Worm (Caenorhabditis elegans) whole organism, early embryonic: ENCODE data around the gene T06E4.7.
A peak's percentile ranks its signal among the peaks of the same experiment; 100 is the strongest.

Experiments
- B0310.2 ChIP-seq: sonication (generic microtip); optimal IDR thresholded peaks from 2 replicates; lab custom pipeline; 2016; ENCODE audit warnings: mild to moderate bottlenecking, missing genetic modification characterization, missing compliant biosample characterization
- F13C5.2 ChIP-seq: sonication (generic microtip); optimal IDR thresholded peaks from 2 replicates; lab custom pipeline; 2017; ENCODE audit warnings: mild to moderate bottlenecking, missing genetic modification characterization, inconsistent platforms, missing compliant biosample characterization
- aly-1 ChIP-seq: sonication (generic microtip); optimal IDR thresholded peaks from 2 replicates; lab custom pipeline; 2016; ENCODE audit warnings: missing genetic modification characterization, missing compliant biosample characterization
- ama-1 ChIP-seq: fragments of 150-350 bp; optimal IDR thresholded peaks from 2 replicates; lab custom pipeline; 2014
- ceh-13 ChIP-seq: fragments of 200-800 bp; sonication (Bioruptor generic); optimal IDR thresholded peaks from 2 replicates; lab custom pipeline; 2018; ENCODE audit warnings: mild to moderate bottlenecking, missing genetic modification characterization, missing compliant biosample characterization
- ceh-36 ChIP-seq: sonication (generic microtip); optimal IDR thresholded peaks from 2 replicates; lab custom pipeline; 2016; ENCODE audit warnings: missing genetic modification characterization, inconsistent platforms, missing compliant biosample characterization
- ets-7 ChIP-seq: sonication (generic microtip); optimal IDR thresholded peaks from 2 replicates; lab custom pipeline; 2016; ENCODE audit warnings: missing genotype, missing genetic modification characterization, missing compliant biosample characterization
- flt-1 ChIP-seq: fragments of 200-800 bp; sonication (Bioruptor generic); IDR thresholded peaks from 2 replicates; pipeline ENCODE4 v1.3.6; 2022; ENCODE audit warnings: missing genetic modification characterization, missing compliant biosample characterization
- hmbx-1 ChIP-seq: sonication (generic microtip); optimal IDR thresholded peaks from 2 replicates; lab custom pipeline; 2016; ENCODE audit warnings: mild to moderate bottlenecking, missing genetic modification characterization, missing compliant biosample characterization
- hmg-4 ChIP-seq: fragments of 200-800 bp; sonication (Bioruptor generic); optimal IDR thresholded peaks from 2 replicates; lab custom pipeline; 2018; ENCODE audit warnings: mild to moderate bottlenecking, missing genetic modification characterization, missing compliant biosample characterization
- hnd-1 ChIP-seq: sonication (generic microtip); optimal IDR thresholded peaks from 2 replicates; lab custom pipeline; 2016; ENCODE audit warnings: missing genetic modification characterization, missing compliant biosample characterization
- pes-1 ChIP-seq: fragments of 200-800 bp; sonication (Bioruptor generic); IDR thresholded peaks from 2 replicates; pipeline ENCODE4 v1.3.6; 2022; ENCODE audit warnings: missing genetic modification reagents, missing genetic modification characterization, missing compliant biosample characterization
- scrt-1 ChIP-seq: fragments of 200-800 bp; sonication (Bioruptor generic); IDR thresholded peaks from 2 replicates; pipeline ENCODE4 v1.3.6; 2022; ENCODE audit warnings: missing genetic modification characterization, missing compliant biosample characterization
- sea-1 ChIP-seq: fragments of 200-800 bp; sonication (Bioruptor generic); conservative IDR thresholded peaks from 2 replicates; pipeline ENCODE4 v1.3.6; 2022; ENCODE audit warnings: missing genetic modification characterization, missing compliant biosample characterization
- tbx-11 ChIP-seq: fragments of 200-800 bp; sonication (Bioruptor generic); IDR thresholded peaks from 2 replicates; pipeline ENCODE4 v1.3.6; 2022; ENCODE audit warnings: missing genetic modification characterization, missing compliant biosample characterization
- tbx-37 ChIP-seq: fragments of 200-800 bp; sonication (Bioruptor generic); conservative IDR thresholded peaks from 2 replicates; pipeline ENCODE4 v1.3.6; 2022; ENCODE audit warnings: missing genetic modification reagents, missing genetic modification characterization, missing compliant biosample characterization
- tra-4 ChIP-seq: sonication (generic microtip); optimal IDR thresholded peaks from 2 replicates; lab custom pipeline; 2017; ENCODE audit warnings: missing genetic modification characterization, missing compliant biosample characterization

The T06E4.7 gene

DNA sequence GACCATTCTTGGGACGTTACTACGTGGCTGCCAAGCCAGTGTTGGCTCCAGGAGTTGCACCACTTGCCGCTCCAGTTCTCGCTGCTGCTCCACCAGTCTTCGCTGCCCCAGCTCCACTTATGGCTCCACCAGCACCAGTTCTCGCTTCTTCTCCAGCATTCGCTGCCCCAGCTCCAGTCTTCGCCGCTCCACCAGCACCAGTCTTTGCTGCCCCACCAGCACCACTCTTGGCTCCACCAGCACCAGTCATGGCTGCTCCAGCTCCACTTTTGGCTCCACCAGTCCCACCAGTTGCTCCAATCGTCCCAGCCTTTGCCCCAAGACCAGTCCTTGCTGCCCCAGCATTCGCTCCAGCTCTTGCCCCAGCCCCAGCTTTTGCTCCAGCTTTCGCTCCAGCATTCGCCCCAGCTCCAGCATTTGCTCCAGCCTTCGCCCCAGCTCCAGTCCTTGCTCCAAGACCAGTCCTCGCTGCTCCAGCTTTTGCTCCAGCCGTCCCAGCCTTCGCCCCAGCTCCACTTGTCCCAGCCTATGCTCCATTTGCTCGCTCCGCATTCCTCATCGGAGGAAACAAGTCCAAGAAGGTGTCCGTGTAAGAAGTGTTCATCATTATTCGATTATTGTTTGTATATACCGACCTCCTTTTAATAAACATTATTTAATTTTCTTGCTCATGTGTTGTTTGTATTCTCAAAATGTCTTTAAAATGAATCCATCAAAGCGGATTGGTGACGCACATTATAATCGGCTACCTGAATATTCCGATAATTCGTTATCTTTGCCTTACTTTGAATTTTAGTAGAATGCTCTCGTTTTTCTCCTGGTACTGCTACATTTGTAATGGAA is at the start of gene T06E4.7:
TSS of gene T06E4.7 (plus strand) at position 793 of the 843 bp plus-strand sequence.
- TF ChIP-seq pes-1 (no peak), tbx-11 (no peak), ceh-13 (GFP tag; lab: Kevin White, UChicago) (no peak), hmbx-1 (tag; lab: Kevin White, UChicago) (no peak), aly-1 (tag; lab: Kevin White, UChicago) (no peak), sea-1 (GFP tag; lab: Robert Waterston, UW) (no peak), B0310.2 (tag; lab: Kevin White, UChicago) (no peak)

DNA sequence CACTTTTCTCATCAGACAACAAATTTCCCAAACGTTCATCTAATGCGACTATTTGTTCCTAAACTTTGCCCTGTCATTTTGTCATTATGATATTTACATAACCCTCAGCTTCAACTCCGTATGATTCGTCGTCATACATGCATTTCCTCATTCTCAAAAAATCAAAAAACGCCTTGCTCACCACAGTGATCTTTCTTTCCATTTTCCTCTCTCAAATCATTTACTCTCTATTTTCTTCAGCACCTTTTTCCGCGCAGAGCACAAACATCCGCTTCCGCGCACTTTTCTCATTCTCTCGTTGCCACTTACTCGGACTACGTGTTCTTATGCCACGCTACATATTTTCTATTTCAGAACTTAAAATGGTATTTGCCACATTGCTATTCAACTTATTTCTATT is 49.2 kb upstream of the T06E4.7 start, which contains the start of gene F25B3.2:
TSS of gene F25B3.2 (plus strand) at position 301 of the 400 bp plus-strand sequence.
- no peak for TF ChIP-seq hnd-1 (tag; lab: Kevin White, UChicago)
- no peak for TF ChIP-seq F13C5.2 (tag; lab: Kevin White, UChicago)
- no peak for TF ChIP-seq ceh-13 (GFP tag; lab: Kevin White, UChicago)
- no peak for TF ChIP-seq tbx-11
- TF ChIP-seq hmg-4: no peak
- TF ChIP-seq hmbx-1 (tag; lab: Kevin White, UChicago): no peak
- no peak for TF ChIP-seq ama-1
- TF ChIP-seq scrt-1 (GFP tag; lab: Robert Waterston, UW): no peak
- no peak for TF ChIP-seq B0310.2 (tag; lab: Kevin White, UChicago)
- TF ChIP-seq aly-1 (tag; lab: Kevin White, UChicago): no peak
- no peak for TF ChIP-seq tbx-37 (GFP tag; lab: Robert Waterston, UW)

DNA sequence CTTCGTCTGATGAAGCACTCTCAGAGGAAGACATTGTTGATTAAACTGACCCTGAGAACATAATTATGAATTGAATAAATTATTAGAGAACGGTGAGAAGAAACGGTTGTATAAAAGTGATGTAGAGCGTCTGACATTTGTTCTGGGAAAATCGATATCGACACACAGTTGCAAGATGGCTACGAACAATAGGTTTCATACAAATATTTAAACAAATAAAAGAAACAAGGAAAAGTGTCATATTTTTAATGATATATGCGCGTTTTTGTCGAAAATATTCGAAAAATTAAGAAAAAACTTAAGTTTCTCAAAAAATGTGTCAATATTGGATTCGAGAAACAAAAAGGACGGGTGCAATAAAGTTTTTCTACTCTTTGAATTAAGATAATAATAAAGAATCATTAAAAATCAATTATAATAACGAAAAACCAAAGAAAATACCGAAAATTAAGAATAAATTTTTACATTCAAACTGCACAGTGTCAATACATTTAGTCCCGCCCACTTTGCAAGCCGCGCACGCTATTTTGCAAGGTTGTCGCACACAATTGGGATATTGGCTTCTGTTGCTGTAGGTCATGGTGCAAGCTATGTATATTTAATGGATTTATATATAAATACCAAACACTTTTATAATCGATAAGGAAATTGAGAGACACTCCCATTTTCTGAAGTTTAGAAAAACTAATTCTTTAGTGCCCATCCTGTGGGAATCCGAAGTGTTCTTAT is 43.4 kb upstream of the T06E4.7 start, which contains the start of gene rtfo-1:
TSS of gene rtfo-1 (minus strand) at position 51 of the 729 bp plus-strand sequence.
- TF ChIP-seq F13C5.2 (tag; lab: Kevin White, UChicago) (peak; percentile 79), tra-4 (no peak), scrt-1 (GFP tag; lab: Robert Waterston, UW) (peak; percentile 41; the same call in 1 of the 2 replicates), aly-1 (tag; lab: Kevin White, UChicago) (no peak), tbx-37 (GFP tag; lab: Robert Waterston, UW) (peak; percentile 62), B0310.2 (tag; lab: Kevin White, UChicago) (no peak), sea-1 (GFP tag; lab: Robert Waterston, UW) (no peak), ama-1 (no peak), hmg-4 (no peak), flt-1 (GFP tag; lab: Robert Waterston, UW) (peak; percentile 50; the same call in 1 of the 2 replicates), tbx-11 (peak; percentile 14; the same call in 1 of the 2 replicates), hmbx-1 (tag; lab: Kevin White, UChicago) (no peak), ceh-36 (tag; lab: Kevin White, UChicago) (peak; percentile 39), ceh-13 (GFP tag; lab: Kevin White, UChicago) (peak; percentile 42), hnd-1 (tag; lab: Kevin White, UChicago) (peak; percentile 6), pes-1 (no peak; the same call in 1 of the 2 replicates), ets-7 (no peak)

DNA sequence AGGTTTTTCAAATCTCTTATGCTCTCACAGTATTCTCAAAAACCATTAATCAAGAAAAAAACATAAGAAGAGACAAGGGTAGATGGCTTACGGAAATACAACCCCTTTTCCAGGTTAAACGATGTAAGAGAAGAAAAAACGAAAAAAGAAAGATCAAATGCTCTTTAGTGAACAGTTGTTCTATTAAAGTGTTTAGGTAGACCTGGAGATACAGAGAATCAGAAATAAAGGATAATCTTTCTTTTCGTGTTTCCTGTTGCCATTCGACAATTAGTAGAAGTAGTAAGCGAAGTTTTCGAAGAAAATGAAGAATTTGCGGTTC is 42.9 kb upstream of the T06E4.7 start, which contains the start of gene K09G1.1:
TSS of gene K09G1.1 (plus strand) at position 223 of the 322 bp plus-strand sequence.
- TF ChIP-seq flt-1 (GFP tag; lab: Robert Waterston, UW) (no peak), aly-1 (tag; lab: Kevin White, UChicago) (no peak), scrt-1 (GFP tag; lab: Robert Waterston, UW) (no peak), F13C5.2 (tag; lab: Kevin White, UChicago) (no peak), ceh-36 (tag; lab: Kevin White, UChicago) (no peak), B0310.2 (tag; lab: Kevin White, UChicago) (no peak), pes-1 (no peak), ets-7 (no peak), tbx-37 (GFP tag; lab: Robert Waterston, UW) (no peak), ceh-13 (GFP tag; lab: Kevin White, UChicago) (no peak), tra-4 (no peak), ama-1 (no peak), hnd-1 (tag; lab: Kevin White, UChicago) (no peak), hmbx-1 (tag; lab: Kevin White, UChicago) (no peak), tbx-11 (no peak), sea-1 (GFP tag; lab: Robert Waterston, UW) (no peak)

DNA sequence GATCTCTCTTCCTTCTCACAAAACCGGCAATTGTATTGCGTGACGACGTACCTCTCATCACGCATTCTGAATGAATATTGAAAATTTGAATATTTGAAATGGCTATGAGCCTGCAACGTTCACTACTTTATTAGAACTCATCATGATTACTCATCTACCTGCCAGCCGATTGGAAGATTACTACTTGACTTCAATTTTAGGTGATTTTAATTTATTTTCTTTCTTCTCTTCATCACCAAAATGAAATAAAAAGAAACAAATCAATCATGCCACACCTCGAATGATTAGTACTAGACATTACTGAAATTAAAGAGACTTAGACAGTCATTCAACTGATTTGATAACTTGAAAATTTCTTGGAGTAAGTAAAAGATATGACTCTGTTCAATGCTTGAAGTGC is 41.9 kb upstream of the T06E4.7 start:
- TF ChIP-seq ama-1: no peak
- TF ChIP-seq pes-1: no peak
- no peak for TF ChIP-seq ets-7
- no peak for TF ChIP-seq ceh-13 (GFP tag; lab: Kevin White, UChicago)
- no peak for TF ChIP-seq B0310.2 (tag; lab: Kevin White, UChicago)
- TF ChIP-seq tra-4: no peak
- no peak for TF ChIP-seq tbx-37 (GFP tag; lab: Robert Waterston, UW)
- no peak for TF ChIP-seq aly-1 (tag; lab: Kevin White, UChicago)
- no peak for TF ChIP-seq sea-1 (GFP tag; lab: Robert Waterston, UW)
- no peak for TF ChIP-seq F13C5.2 (tag; lab: Kevin White, UChicago)
- TF ChIP-seq scrt-1 (GFP tag; lab: Robert Waterston, UW): no peak
- no peak for TF ChIP-seq ceh-36 (tag; lab: Kevin White, UChicago)

DNA sequence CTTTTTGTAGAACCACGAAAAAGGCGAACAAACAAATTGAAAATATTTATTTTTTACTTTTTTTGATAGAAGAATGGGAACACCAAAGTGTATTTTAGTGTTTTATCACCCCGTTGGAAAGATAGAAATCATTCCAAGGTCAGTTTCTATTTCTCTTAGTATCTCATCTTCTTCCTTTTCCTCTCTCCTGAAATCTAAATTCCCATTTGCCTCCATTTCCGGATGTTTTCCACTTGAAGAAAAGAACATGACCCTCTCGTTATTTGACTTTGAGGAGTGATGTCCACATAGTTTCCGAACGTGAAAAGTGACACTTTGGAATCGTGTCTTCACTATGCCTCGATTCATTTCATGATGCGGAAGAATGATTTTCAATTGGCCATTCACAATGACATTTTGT is 38.6 kb upstream of the T06E4.7 start:
- no peak for TF ChIP-seq F13C5.2 (tag; lab: Kevin White, UChicago)

DNA sequence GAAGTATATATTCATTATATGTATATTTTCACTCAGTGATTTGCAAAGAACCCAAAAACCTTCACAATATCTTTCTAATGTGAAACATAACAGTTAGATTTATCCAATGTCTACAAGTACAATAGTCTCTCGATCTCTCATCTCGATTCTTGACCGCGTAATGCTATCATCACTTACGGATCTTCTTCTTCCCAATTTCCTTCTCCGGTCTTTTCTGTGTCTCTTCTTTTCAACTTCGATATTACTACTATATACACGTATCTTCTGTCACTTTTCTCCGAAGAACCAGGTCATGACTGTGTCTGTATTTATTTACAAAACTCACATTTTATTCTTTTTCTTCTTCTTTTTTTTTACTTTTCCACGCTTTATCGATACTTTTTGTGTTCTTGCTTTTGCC is 37.6 kb upstream of the T06E4.7 start:
- TF ChIP-seq hmg-4: no peak
- no peak for TF ChIP-seq hnd-1 (tag; lab: Kevin White, UChicago)
- no peak for TF ChIP-seq tbx-11
- TF ChIP-seq scrt-1 (GFP tag; lab: Robert Waterston, UW): no peak
- no peak for TF ChIP-seq flt-1 (GFP tag; lab: Robert Waterston, UW)
